Worm (Caenorhabditis elegans): ENCODE measurements around the gene acs-7.

- TF ChIP-seq klf-2 (GFP tag; conservative IDR thresholded peaks at IDR 0.05) (no peak), med-1 (GFP tag; optimal IDR thresholded peaks at IDR 0.05; ENCODE audit: insufficient read depth) (no peak), ztf-29 (GFP tag; IDR thresholded peaks at IDR 0.05) (no peak), tab-1 (GFP tag; IDR thresholded peaks at IDR 0.05) (no peak), flt-1 (GFP tag; IDR thresholded peaks at IDR 0.05) (no peak), ztf-23 (GFP tag; IDR thresholded peaks at IDR 0.05) (no peak), T22C8.4 (GFP tag; IDR thresholded peaks at IDR 0.05) (no peak)
Measured at ce11 chrII:9305575-9305974, 13.8 kb downstream of the acs-7 start.
